Fruit fly (Drosophila melanogaster): Measurements from ENCODE around the gene Gr28b.
A peak's percentile ranks its signal among the peaks of the same experiment; 100 is the strongest.

Gr28b gene

DNA sequence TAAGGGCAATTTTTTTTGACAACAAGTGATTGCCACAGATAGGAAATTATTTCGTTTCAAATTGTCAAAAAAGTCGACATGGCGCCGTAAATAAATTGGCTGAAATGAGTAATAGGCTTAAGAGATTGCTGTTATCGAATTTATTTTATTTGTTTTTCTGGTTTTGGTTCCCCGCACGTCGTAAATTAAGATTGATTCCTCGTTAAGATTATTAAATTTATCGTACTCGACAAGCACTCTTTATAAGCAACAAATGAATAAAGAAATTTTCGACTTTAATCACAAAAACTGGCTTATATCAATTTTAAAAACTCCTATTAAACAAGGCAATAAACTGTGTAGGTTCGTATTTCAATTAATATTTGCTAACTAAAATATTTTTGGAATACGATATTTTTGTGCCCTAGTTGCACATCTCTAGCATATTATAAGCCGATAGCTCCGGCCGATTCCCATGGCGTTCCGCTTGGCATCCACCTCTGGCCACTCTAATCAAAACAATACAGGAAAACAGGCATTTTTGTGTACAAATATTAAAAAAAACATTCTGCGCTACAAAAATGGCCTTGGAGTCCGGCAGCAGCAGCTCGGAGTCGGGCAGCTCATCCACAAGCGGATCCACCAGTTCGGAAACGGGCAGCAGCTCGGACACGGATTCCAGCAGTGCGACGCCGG lies 50.0 kb downstream of the Gr28b start, which contains the start of gene chm (continued):
- TF ChIP-seq Hr51 (GFP tag; optimal IDR thresholded peaks at IDR 0.05) (peak in 1 of 2 experiments; percentile 1), insv (GFP tag; optimal IDR thresholded peaks at IDR 0.05) (peak in 1 of 2 experiments; percentile 6), CG10654 (GFP tag; optimal IDR thresholded peaks at IDR 0.05) (no peak), HHEX (GFP tag; optimal IDR thresholded peaks at IDR 0.05) (no peak), eve (GFP tag; optimal IDR thresholded peaks at IDR 0.05) (no peak), danr (GFP tag; IDR thresholded peaks at IDR 0.05) (no peak), Nf-YA (GFP tag; IDR thresholded peaks at IDR 0.05) (no peak), Camta (GFP tag; optimal IDR thresholded peaks at IDR 0.05) (no peak), fu2 (GFP tag; optimal IDR thresholded peaks at IDR 0.05) (peak; percentile 4), slp2 (GFP tag; optimal IDR thresholded peaks at IDR 0.05) (no peak), gt (GFP tag; IDR thresholded peaks at IDR 0.05) (no peak), NfI (GFP tag; optimal IDR thresholded peaks at IDR 0.05) (peak; percentile 8), ftz-f1 (GFP tag; optimal IDR thresholded peaks at IDR 0.05) (peak; percentile 8), croc (GFP tag; conservative IDR thresholded peaks at IDR 0.05) (no peak), NK7.1 (GFP tag; optimal IDR thresholded peaks at IDR 0.05) (no peak), gsb-n (tag; optimal IDR thresholded peaks at IDR 0.05) (no peak), CG10565 (GFP tag; optimal IDR thresholded peaks at IDR 0.05) (no peak), lab (GFP tag; optimal IDR thresholded peaks at IDR 0.05) (no peak), CG1792 (GFP tag; optimal IDR thresholded peaks at IDR 0.05) (no peak), CG42726 (GFP tag; IDR thresholded peaks at IDR 0.05; ENCODE audit: partially characterized antibody) (peak; percentile 87), CG16813 (GFP tag; IDR thresholded peaks at IDR 0.05; ENCODE audit: partially characterized antibody) (peak; percentile 90), CG13424 (tag; optimal IDR thresholded peaks at IDR 0.05) (peak; percentile 25), chm (GFP tag; IDR thresholded peaks at IDR 0.05) (peak; percentile 76; the same call in 1 of the 2 replicates), jumu (GFP tag; optimal IDR thresholded peaks at IDR 0.05) (peak; percentile 43), CG7987 (GFP tag; optimal IDR thresholded peaks at IDR 0.05) (no peak), cwo (GFP tag; optimal IDR thresholded peaks at IDR 0.05) (no peak), crp (GFP tag; optimal IDR thresholded peaks at IDR 0.05) (no peak), lilli (GFP tag; optimal IDR thresholded peaks at IDR 0.05) (peak; percentile 48), Neu2 (GFP tag; optimal IDR thresholded peaks at IDR 0.05; ENCODE audit: borderline replicate concordance) (no peak), CG12769 (tag; optimal IDR thresholded peaks at IDR 0.05) (peak; percentile 39), CG13123 (GFP tag; optimal IDR thresholded peaks at IDR 0.05) (no peak), GATAe (GFP tag; conservative IDR thresholded peaks at IDR 0.05) (no peak), sd (tag; optimal IDR thresholded peaks at IDR 0.05) (peak; percentile 66), az2 (GFP tag; optimal IDR thresholded peaks at IDR 0.05) (no peak), CG13894 (tag; optimal IDR thresholded peaks at IDR 0.05) (no peak), fd64A (GFP tag; optimal IDR thresholded peaks at IDR 0.05) (no peak), CG15269 (tag; optimal IDR thresholded peaks at IDR 0.05) (no peak), CG17328 (GFP tag; IDR thresholded peaks at IDR 0.05) (no peak), pan (optimal IDR thresholded peaks at IDR 0.05) (no peak), pan (GFP tag; optimal IDR thresholded peaks at IDR 0.05 in 1 of 2, IDR thresholded peaks at IDR 0.05 in 1 of 2) (peak in 1 of 2 experiments; percentile 40), Ada2b (GFP tag; IDR thresholded peaks at IDR 0.05) (no peak), D19A (tag; optimal IDR thresholded peaks at IDR 0.05) (no peak), CG6854 (GFP tag; optimal IDR thresholded peaks at IDR 0.05) (no peak), maf-S (GFP tag; optimal IDR thresholded peaks at IDR 0.05) (no peak), CG18764 (GFP tag; optimal IDR thresholded peaks at IDR 0.05) (no peak), CG1832 (GFP tag; optimal IDR thresholded peaks at IDR 0.05) (no peak), usp (GFP tag; optimal IDR thresholded peaks at IDR 0.05) (no peak), repo (GFP tag; optimal IDR thresholded peaks at IDR 0.05) (no peak), CG4854 (GFP tag; optimal IDR thresholded peaks at IDR 0.05) (no peak), Tbp (GFP tag; optimal IDR thresholded peaks at IDR 0.05) (no peak)
